Worm (Caenorhabditis elegans) whole organism, L4 larva: ENCODE measurements around the gene T03F6.3.

Experiments
- ceh-82 ChIP-seq: sonication (generic microtip); optimal IDR thresholded peaks from 2 replicates; lab custom pipeline; 2017; ENCODE audit warnings: missing biosample characterization, missing genetic modification characterization
- lin-38 ChIP-seq: fragments of 200-800 bp; sonication (Bioruptor generic); IDR thresholded peaks from 2 replicates; pipeline ENCODE4 v1.3.6; 2022; ENCODE audit warnings: missing genetic modification reagents, missing genetic modification characterization, missing compliant biosample characterization
- nhr-11 ChIP-seq: fragments of 150-350 bp; optimal IDR thresholded peaks from 2 replicates; lab custom pipeline; 2014; ENCODE audit warnings: missing biosample characterization, missing genetic modification characterization
- zfp-2 ChIP-seq: sonication (generic microtip); optimal IDR thresholded peaks from 2 replicates; lab custom pipeline; 2016; ENCODE audit warnings: mild to moderate bottlenecking, missing genetic modification characterization, missing compliant biosample characterization

DNA sequence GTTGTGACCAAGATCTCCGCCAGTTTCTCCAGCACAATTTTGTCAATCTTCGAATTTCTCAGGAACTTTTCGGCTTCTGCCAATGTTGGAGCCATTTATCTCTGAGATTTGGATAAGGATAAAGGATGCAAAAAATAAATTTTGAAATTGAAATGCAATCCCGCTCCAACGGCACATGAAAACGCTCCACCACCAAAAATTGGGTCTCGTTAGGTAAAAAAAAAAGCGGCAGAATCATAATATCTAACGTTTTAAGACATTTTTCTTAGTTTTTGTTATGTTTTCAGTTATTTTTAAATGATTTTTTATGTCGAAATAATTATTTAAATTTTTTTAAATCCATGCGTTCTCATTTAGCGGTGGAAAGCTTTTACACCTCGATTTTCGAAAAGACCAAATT lies 45.2 kb downstream of the T03F6.3 start, which contains the start of gene F45G2.7:
- TF ChIP-seq ceh-82 (tag; lab: Kevin White, UChicago) (no peak), nhr-11 (no peak), zfp-2 (tag; lab: Kevin White, UChicago) (no peak), lin-38 (GFP tag; lab: Robert Waterston, UW) (no peak)
